Worm (Caenorhabditis elegans) whole organism, L4 larva: ENCODE results near the gene C18B2.4.

Source experiments
- R02D3.7 ChIP-seq: fragments of 150-350 bp; sonication (generic microtip); optimal IDR thresholded peaks from 3 replicates; lab custom pipeline; 2014; ENCODE audit warnings: missing biosample characterization, missing genetic modification characterization
- T20F7.1 ChIP-seq: fragments of 200-800 bp; sonication (Bioruptor generic); optimal IDR thresholded peaks from 2 replicates; lab custom pipeline; 2018; ENCODE audit warnings: mild to moderate bottlenecking, missing genetic modification characterization, missing compliant biosample characterization
- ceh-82 ChIP-seq: sonication (generic microtip); optimal IDR thresholded peaks from 2 replicates; lab custom pipeline; 2017; ENCODE audit warnings: missing biosample characterization, missing genetic modification characterization
- dmd-6 ChIP-seq: fragments of 200-800 bp; sonication (Bioruptor generic); IDR thresholded peaks from 2 replicates; pipeline ENCODE4 v1.3.6; 2022; ENCODE audit warnings: missing genetic modification reagents, missing genetic modification characterization, missing compliant biosample characterization
- fos-1 ChIP-seq: fragments of 150-350 bp; optimal IDR thresholded peaks from 2 replicates; lab custom pipeline; 2014; ENCODE audit warnings: missing biosample characterization, missing genetic modification characterization
- lin-1 ChIP-seq: fragments of 200-800 bp; sonication (Bioruptor generic); IDR thresholded peaks from 2 replicates; pipeline ENCODE4 v1.3.6; 2022; ENCODE audit warnings: missing genetic modification reagents, missing genetic modification characterization, missing compliant biosample characterization
- lin-39 ChIP-seq: fragments of 150-350 bp; optimal IDR thresholded peaks from 2 replicates; lab custom pipeline; 2014; ENCODE audit warnings: missing biosample characterization, missing genetic modification reagents, missing genetic modification characterization
- mep-1 ChIP-seq: fragments of 150-350 bp; sonication (generic microtip); optimal IDR thresholded peaks from 3 replicates; lab custom pipeline; 2014; ENCODE audit warnings: missing biosample characterization, missing genetic modification characterization
- skn-1 ChIP-seq: fragments of 150-350 bp; optimal IDR thresholded peaks from 2 replicates; lab custom pipeline; 2014; ENCODE audit warnings: missing biosample characterization, missing genetic modification characterization
- snpc-4 ChIP-seq: fragments of 150-350 bp; optimal IDR thresholded peaks from 2 replicates; lab custom pipeline; 2014; ENCODE audit warnings: missing biosample characterization, missing genetic modification characterization

DNA sequence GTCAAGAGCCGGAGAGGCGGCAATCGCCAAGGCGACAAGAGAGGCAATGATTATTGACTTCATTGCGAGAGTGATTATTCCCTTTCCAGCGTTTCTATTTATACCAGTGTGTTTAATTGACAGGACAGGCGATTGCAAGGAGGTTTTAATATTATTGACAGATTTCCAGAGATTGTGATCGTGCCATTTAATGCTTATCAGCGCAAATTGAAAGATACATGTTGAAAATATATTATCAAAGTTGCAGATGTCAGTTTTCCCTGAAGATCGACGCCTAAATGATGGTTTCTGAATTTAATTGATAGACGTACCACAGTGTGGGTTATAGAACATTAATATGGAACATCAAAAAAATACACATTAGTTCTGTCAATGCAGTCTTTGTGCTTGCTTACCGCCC lies 41.6 kb downstream of the C18B2.4 start, which contains the start of gene vit-4:
- no peak for TF ChIP-seq skn-1 (tag; lab: Kevin White, UChicago)
- no peak for TF ChIP-seq lin-1 (GFP tag; lab: Robert Waterston, UW)
- TF ChIP-seq snpc-4, result no peak
- peak; percentile 93 for TF ChIP-seq dmd-6 (GFP tag; lab: Robert Waterston, UW)
- TF ChIP-seq mep-1 (tag; lab: Kevin White, UChicago), result no peak
- no peak for TF ChIP-seq lin-39 (tag; lab: Kevin White, UChicago)
- no peak for TF ChIP-seq T20F7.1 (GFP tag; lab: Kevin White, UChicago)
- no peak for TF ChIP-seq ceh-82 (tag; lab: Kevin White, UChicago)
- no peak for TF ChIP-seq fos-1 (tag; lab: Kevin White, UChicago)
- no peak for TF ChIP-seq R02D3.7 (tag; lab: Kevin White, UChicago)
